Worm (Caenorhabditis elegans) whole organism, L4/young adult: ENCODE measurements around the gene cyp-13A2.

Experiments
- W03F9.2 ChIP-seq: fragments of 150-350 bp; optimal IDR thresholded peaks from 2 replicates; lab custom pipeline; 2014; ENCODE audit warnings: missing biosample characterization, missing genetic modification characterization
- dao-5 ChIP-seq: sonication (generic microtip); optimal IDR thresholded peaks from 2 replicates; lab custom pipeline; 2016; ENCODE audit warnings: missing genotype, missing genetic modification characterization, moderate library complexity, missing compliant biosample characterization
- him-1 ChIP-seq: sonication (generic microtip); optimal IDR thresholded peaks from 2 replicates; lab custom pipeline; 2016; ENCODE audit warnings: missing genotype, missing genetic modification reagents, missing genetic modification characterization, missing compliant biosample characterization

DNA sequence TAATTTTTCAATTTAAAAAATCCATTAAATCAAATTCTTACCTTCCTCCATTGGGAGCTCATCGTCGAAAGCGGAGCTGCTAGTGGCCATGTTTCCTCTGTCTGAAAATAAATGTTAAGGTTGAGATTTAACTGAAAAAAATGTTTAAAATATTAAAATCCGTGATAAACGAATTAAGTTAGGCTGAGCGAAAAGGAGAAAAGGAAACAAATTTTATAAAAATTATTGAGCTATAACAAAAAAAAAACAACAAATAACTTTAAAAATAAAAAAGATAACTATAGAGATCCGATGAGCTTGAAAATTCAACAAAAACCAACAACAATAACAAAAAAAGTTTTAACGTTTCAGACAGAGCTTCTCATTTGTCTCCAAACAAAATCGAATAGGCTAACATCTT, 44.6 kb downstream of the cyp-13A2 start, which contains the start of gene pno-1:
- TF ChIP-seq W03F9.2 (tag; lab: Kevin White, UChicago) (no peak), him-1 (no peak), dao-5 (tag; lab: Kevin White, UChicago) (no peak)
